Worm (Caenorhabditis elegans): ENCODE data around the gene Y39E4B.11.

ce11 chrIII:13213111-13213510 is 8.3 kb downstream of the Y39E4B.11 start:
- TF ChIP-seq jun-1 (tag; optimal IDR thresholded peaks at IDR 0.05) (no peak), ama-1 (optimal IDR thresholded peaks at IDR 0.05) (no peak), hlh-17 (GFP tag; optimal IDR thresholded peaks at IDR 0.05; ENCODE audit: borderline replicate concordance) (no peak), nhr-90 (tag; optimal IDR thresholded peaks at IDR 0.05; ENCODE audit: poor library complexity) (no peak), nhr-237 (tag; optimal IDR thresholded peaks at IDR 0.05) (no peak), mdl-1 (tag; optimal IDR thresholded peaks at IDR 0.05) (no peak), ceh-82 (tag; optimal IDR thresholded peaks at IDR 0.05) (no peak), nhr-12 (tag; optimal IDR thresholded peaks at IDR 0.05) (no peak), lin-13 (GFP tag; optimal IDR thresholded peaks at IDR 0.05) (no peak), elt-3 (tag; optimal IDR thresholded peaks at IDR 0.05) (no peak)

Data from whole organism, L1 larva.